Fruit fly (Drosophila melanogaster): ENCODE results near the gene Qsox4.

The Qsox4 gene

DNA sequence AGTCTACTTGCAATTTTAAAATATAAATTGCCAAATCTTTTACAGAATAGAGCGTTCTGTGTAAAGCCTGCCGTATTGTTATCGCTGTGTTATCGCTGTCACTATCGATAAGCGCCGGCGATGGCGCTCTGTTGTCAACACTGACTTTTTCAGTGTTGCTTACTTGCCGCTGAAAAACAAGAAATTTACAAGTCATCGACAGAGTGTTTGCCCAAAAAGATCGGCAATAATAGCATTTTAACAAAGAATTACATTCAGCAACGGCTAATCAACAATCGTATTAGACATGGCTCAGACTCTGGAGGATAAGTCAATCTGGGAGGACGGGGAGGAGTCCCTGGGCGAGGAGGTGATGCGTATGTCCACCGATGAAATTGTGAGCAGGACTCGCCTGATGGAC is 50.2 kb downstream of the Qsox4 start, which contains the start of the genes RanBP3 and Rpt5 (continued):
- no peak for TF ChIP-seq CG6654 (GFP tag; optimal IDR thresholded peaks at IDR 0.05)
- TF ChIP-seq CG13287 (GFP tag; IDR thresholded peaks at IDR 0.05; ENCODE audit: partially characterized antibody), result peak; percentile 88
- TF ChIP-seq Fer1 (GFP tag; optimal IDR thresholded peaks at IDR 0.05), result peak; percentile 65
- no peak for TF ChIP-seq Mrtf (GFP tag; IDR thresholded peaks at IDR 0.05)
- TF ChIP-seq Dek (tag; optimal IDR thresholded peaks at IDR 0.05), result no peak
- TF ChIP-seq chif (GFP tag; optimal IDR thresholded peaks at IDR 0.05), result no peak
- peak; percentile 66; the same call in 2 of the 3 replicates for TF ChIP-seq CG34422 (GFP tag; IDR thresholded peaks at IDR 0.05)
- TF ChIP-seq CG9797 (GFP tag; optimal IDR thresholded peaks at IDR 0.05), result peak; percentile 40
- TF ChIP-seq fd96Cb (tag; optimal IDR thresholded peaks at IDR 0.05), result no peak
- no peak for TF ChIP-seq CG31388 (GFP tag; optimal IDR thresholded peaks at IDR 0.05)
- peak; percentile 0 for TF ChIP-seq CG12104 (GFP tag; optimal IDR thresholded peaks at IDR 0.05)
- TF ChIP-seq Rx (GFP tag; IDR thresholded peaks at IDR 0.05), result no peak
- no peak for TF ChIP-seq CG32767 (GFP tag; IDR thresholded peaks at IDR 0.05)
- TF ChIP-seq zen (tag; optimal IDR thresholded peaks at IDR 0.05), result no peak
- TF ChIP-seq CG9727 (GFP tag; optimal IDR thresholded peaks at IDR 0.05), result no peak
- no peak for TF ChIP-seq CG10274 (GFP tag; optimal IDR thresholded peaks at IDR 0.05)
- no peak for TF ChIP-seq Deaf1 (tag; optimal IDR thresholded peaks at IDR 0.05)
- no peak for TF ChIP-seq sens-2 (GFP tag; IDR thresholded peaks at IDR 0.05)
- peak; percentile 34 for TF ChIP-seq Chrac-16 (GFP tag; optimal IDR thresholded peaks at IDR 0.05)
- TF ChIP-seq CG2120 (GFP tag; optimal IDR thresholded peaks at IDR 0.05), result peak; percentile 84
- TF ChIP-seq pfk (GFP tag; optimal IDR thresholded peaks at IDR 0.05), result no peak
- TF ChIP-seq CG4854 (GFP tag; optimal IDR thresholded peaks at IDR 0.05), result peak; percentile 62
- peak; percentile 27 for TF ChIP-seq Max (GFP tag; optimal IDR thresholded peaks at IDR 0.05)
- peak; percentile 61 for TF ChIP-seq Antp (GFP tag; optimal IDR thresholded peaks at IDR 0.05)
- TF ChIP-seq toy (GFP tag; IDR thresholded peaks at IDR 0.05), result no peak
- no peak for TF ChIP-seq CG12219 (GFP tag; optimal IDR thresholded peaks at IDR 0.05)
- peak; percentile 57 for TF ChIP-seq E2f2 (GFP tag; IDR thresholded peaks at IDR 0.05)
- TF ChIP-seq jumu (GFP tag; optimal IDR thresholded peaks at IDR 0.05), result peak; percentile 49
- TF ChIP-seq CG3281 (GFP tag; optimal IDR thresholded peaks at IDR 0.05), result peak; percentile 57
- TF ChIP-seq CG30403 (GFP tag; optimal IDR thresholded peaks at IDR 0.05), result peak; percentile 61
- no peak for TF ChIP-seq CG16779 (GFP tag; IDR thresholded peaks at IDR 0.05)
- no peak for TF ChIP-seq Taf1 (GFP tag; IDR thresholded peaks at IDR 0.05)
- peak; percentile 7 for TF ChIP-seq CG17912 (GFP tag; optimal IDR thresholded peaks at IDR 0.05)
- peak; percentile 38; the same call in 1 of the 2 replicates for TF ChIP-seq CG6272 (GFP tag; IDR thresholded peaks at IDR 0.05)
- TF ChIP-seq Dref (GFP tag; IDR thresholded peaks at IDR 0.05), result peak; percentile 95
- no peak for TF ChIP-seq Kr (GFP tag; optimal IDR thresholded peaks at IDR 0.05)
- no peak for TF ChIP-seq Lhr (GFP tag; optimal IDR thresholded peaks at IDR 0.05)
- no peak for TF ChIP-seq sug (tag; optimal IDR thresholded peaks at IDR 0.05)
- TF ChIP-seq CG14050 (GFP tag; IDR thresholded peaks at IDR 0.05), result no peak
- TF ChIP-seq CG11695 (GFP tag; IDR thresholded peaks at IDR 0.05), result 0 out of 3 replicates have a peak, but pooled peaks have one; percentile 42
- peak; percentile 55 for TF ChIP-seq HmgD (GFP tag; optimal IDR thresholded peaks at IDR 0.05)
- no peak for TF ChIP-seq run (tag; optimal IDR thresholded peaks at IDR 0.05)
- TF ChIP-seq tin (GFP tag; optimal IDR thresholded peaks at IDR 0.05), result peak; percentile 67
- TF ChIP-seq Tbp (GFP tag; optimal IDR thresholded peaks at IDR 0.05), result no peak
- TF ChIP-seq CG4424 (GFP tag; optimal IDR thresholded peaks at IDR 0.05), result peak; percentile 31
- peak; percentile 18 for TF ChIP-seq repo (GFP tag; optimal IDR thresholded peaks at IDR 0.05)
- no peak for TF ChIP-seq CG8765 (GFP tag; IDR thresholded peaks at IDR 0.05)
- no peak for TF ChIP-seq CG4404 (GFP tag; IDR thresholded peaks at IDR 0.05)
- peak; percentile 27; the same call in 1 of the 2 replicates for TF ChIP-seq onecut (GFP tag; IDR thresholded peaks at IDR 0.05)
- TF ChIP-seq CG7786 (GFP tag; optimal IDR thresholded peaks at IDR 0.05), result peak; percentile 65
- peak; percentile 36 for TF ChIP-seq shn (GFP tag; optimal IDR thresholded peaks at IDR 0.05)
- TF ChIP-seq bcd (GFP tag; optimal IDR thresholded peaks at IDR 0.05), result no peak

Data from whole organism, embryonic.